Fruit fly (Drosophila melanogaster) whole organism, embryonic: ENCODE measurements around the gene Rcd2.

ENCODE experiments used
- Abd-B ChIP-seq: fragments of 200-800 bp; sonication (Bioruptor generic); optimal IDR thresholded peaks from 2 replicates; lab custom pipeline; 2018; ENCODE audit warnings: missing biosample characterization, mild to moderate bottlenecking, missing genetic modification characterization, moderate library complexity
- B-H1 ChIP-seq: fragments of 200-800 bp; sonication (Bioruptor generic); IDR thresholded peaks from 3 replicates; pipeline ENCODE4 v1.3.6; 2022; ENCODE audit warnings: missing biosample characterization, missing genetic modification characterization
- CG10274 ChIP-seq: fragments of 200-800 bp; sonication (Bioruptor generic); optimal IDR thresholded peaks from 3 replicates; lab custom pipeline; 2017; ENCODE audit warnings: missing biosample characterization, mild to moderate bottlenecking, missing genetic modification characterization
- CG10366 ChIP-seq: fragments of 200-800 bp; sonication (Bioruptor generic); IDR thresholded peaks from 2 replicates; pipeline ENCODE4 v1.3.6; 2022; ENCODE audit warnings: missing biosample characterization, missing genetic modification characterization
- CG10462 ChIP-seq: fragments of 200-800 bp; sonication (Bioruptor generic); optimal IDR thresholded peaks from 2 replicates; lab custom pipeline; 2016; ENCODE audit warnings: missing biosample characterization, missing genetic modification characterization
- CG10959 ChIP-seq: fragments of 200-800 bp; sonication (Bioruptor generic); IDR thresholded peaks from 2 replicates; pipeline ENCODE4 v1.3.6; 2022; ENCODE audit warnings: missing biosample characterization, missing genetic modification characterization
- CG11247 ChIP-seq: fragments of 200-800 bp; sonication (Bioruptor generic); IDR thresholded peaks from 2 replicates; pipeline ENCODE4 v1.3.6; 2022; ENCODE audit warnings: missing biosample characterization, missing genetic modification characterization
- CG12769 ChIP-seq: fragments of 200-800 bp; sonication (Bioruptor generic); optimal IDR thresholded peaks from 2 replicates; lab custom pipeline; 2019; ENCODE audit warnings: missing biosample characterization, mild to moderate bottlenecking, missing genetic modification characterization, moderate library complexity
- CG33557 ChIP-seq: fragments of 200-800 bp; sonication (Bioruptor generic); optimal IDR thresholded peaks from 2 replicates; lab custom pipeline; 2019; ENCODE audit warnings: missing biosample characterization, mild to moderate bottlenecking, missing genetic modification characterization, moderate library complexity
- CG3847 ChIP-seq: fragments of 200-800 bp; sonication (Bioruptor generic); IDR thresholded peaks from 2 replicates; pipeline ENCODE4 v1.3.6; 2022; ENCODE audit warnings: missing biosample characterization, missing genetic modification characterization
- CG4282 ChIP-seq: fragments of 200-800 bp; sonication (Bioruptor generic); optimal IDR thresholded peaks from 2 replicates; lab custom pipeline; 2016; ENCODE audit warnings: missing biosample characterization, missing genetic modification characterization
- CG4617 ChIP-seq: fragments of 200-800 bp; sonication (Bioruptor generic); optimal IDR thresholded peaks from 3 replicates; lab custom pipeline; 2016; ENCODE audit warnings: missing biosample characterization, missing genetic modification characterization, borderline replicate concordance
- CG4730 ChIP-seq: fragments of 200-800 bp; sonication (Bioruptor generic); IDR thresholded peaks from 2 replicates; pipeline ENCODE4 v1.3.6; 2022; ENCODE audit warnings: missing biosample characterization, missing genetic modification characterization
- CG6175 ChIP-seq: fragments of 200-800 bp; sonication (Bioruptor generic); IDR thresholded peaks from 3 replicates; pipeline ENCODE4 v1.3.6; 2022; ENCODE audit warnings: missing biosample characterization, missing genetic modification characterization
- CG6765 ChIP-seq: fragments of 200-800 bp; sonication (Bioruptor generic); optimal IDR thresholded peaks from 3 replicates; lab custom pipeline; 2017; ENCODE audit warnings: missing biosample characterization, mild to moderate bottlenecking, missing genetic modification characterization
- CG6854 ChIP-seq: fragments of 200-800 bp; sonication (Bioruptor generic); optimal IDR thresholded peaks from 3 replicates; lab custom pipeline; 2017; ENCODE audit warnings: missing biosample characterization, mild to moderate bottlenecking, missing genetic modification characterization
- CG7928 ChIP-seq: fragments of 200-800 bp; sonication (Bioruptor generic); optimal IDR thresholded peaks from 2 replicates; lab custom pipeline; 2017; ENCODE audit warnings: missing biosample characterization, mild to moderate bottlenecking, missing genetic modification characterization
- CG9797 ChIP-seq: fragments of 200-800 bp; sonication (Bioruptor generic); optimal IDR thresholded peaks from 3 replicates; lab custom pipeline; 2018; ENCODE audit warnings: missing biosample characterization, mild to moderate bottlenecking, missing genetic modification characterization
- CG9817 ChIP-seq: fragments of 200-800 bp; sonication (Bioruptor generic); optimal IDR thresholded peaks from 2 replicates; lab custom pipeline; 2018; ENCODE audit warnings: missing biosample characterization, mild to moderate bottlenecking, missing genetic modification characterization, moderate library complexity
- CG9932 ChIP-seq: fragments of 200-800 bp; sonication (Bioruptor generic); IDR thresholded peaks from 2 replicates; pipeline ENCODE4 v1.3.6; 2022; ENCODE audit warnings: missing biosample characterization, missing genetic modification characterization
- Hey ChIP-seq: fragments of 200-800 bp; sonication (Bioruptor generic); optimal IDR thresholded peaks from 3 replicates; lab custom pipeline; 2018; ENCODE audit warnings: missing biosample characterization, mild to moderate bottlenecking, missing genetic modification characterization
- Mad ChIP-seq: fragments of 200-800 bp; sonication (Bioruptor generic); optimal IDR thresholded peaks from 2 replicates; lab custom pipeline; 2016; ENCODE audit warnings: missing biosample characterization, missing genetic modification characterization
- Max ChIP-seq: fragments of 200-800 bp; sonication (Bioruptor generic); optimal IDR thresholded peaks from 2 replicates; lab custom pipeline; 2016; ENCODE audit warnings: missing biosample characterization, mild to moderate bottlenecking, missing genetic modification characterization
- Meics ChIP-seq: fragments of 200-800 bp; sonication (Bioruptor generic); optimal IDR thresholded peaks from 2 replicates; lab custom pipeline; 2017; ENCODE audit warnings: missing biosample characterization, mild to moderate bottlenecking, missing genetic modification characterization
- Scr ChIP-seq: fragments of 200-800 bp; sonication (Bioruptor generic); IDR thresholded peaks from 2 replicates; pipeline ENCODE4 v1.3.6; 2022; ENCODE audit warnings: missing biosample characterization, missing genetic modification characterization; ENCODE audit not compliant: partially characterized antibody
- Six4 ChIP-seq: fragments of 200-800 bp; sonication (Bioruptor generic); optimal IDR thresholded peaks from 2 replicates; lab custom pipeline; 2016; ENCODE audit warnings: missing biosample characterization, missing genetic modification characterization
- Sry-δ ChIP-seq: fragments of 200-800 bp; sonication (Bioruptor generic); optimal IDR thresholded peaks from 2 replicates; lab custom pipeline; 2016; ENCODE audit warnings: missing biosample characterization, missing genetic modification characterization
- ash1 ChIP-seq: fragments of 200-800 bp; sonication (Bioruptor generic); optimal IDR thresholded peaks from 2 replicates; lab custom pipeline; 2018; ENCODE audit warnings: missing biosample characterization, mild to moderate bottlenecking, missing genetic modification characterization
- bowl ChIP-seq: fragments of 200-800 bp; sonication (Bioruptor generic); IDR thresholded peaks from 2 replicates; pipeline ENCODE4 v1.3.6; 2022; ENCODE audit warnings: missing biosample characterization, missing genetic modification characterization
- da ChIP-seq: fragments of 200-800 bp; sonication (Bioruptor generic); optimal IDR thresholded peaks from 2 replicates; lab custom pipeline; 2016; ENCODE audit warnings: missing biosample characterization, missing genetic modification characterization
- dm ChIP-seq: fragments of 200-800 bp; sonication (Bioruptor generic); optimal IDR thresholded peaks from 3 replicates; lab custom pipeline; 2016; ENCODE audit warnings: missing biosample characterization, missing genetic modification characterization
- dmrt11E ChIP-seq: fragments of 200-800 bp; sonication (Bioruptor generic); optimal IDR thresholded peaks from 3 replicates; lab custom pipeline; 2018; ENCODE audit warnings: missing biosample characterization, mild to moderate bottlenecking, missing genetic modification characterization, moderate library complexity
- en ChIP-seq: fragments of 200-800 bp; sonication (Bioruptor generic); optimal IDR thresholded peaks from 2 replicates; lab custom pipeline; 2016; ENCODE audit warnings: missing biosample characterization, missing genetic modification characterization
- fd3F ChIP-seq: fragments of 200-800 bp; sonication (Bioruptor generic); optimal IDR thresholded peaks from 2 replicates; lab custom pipeline; 2018; ENCODE audit warnings: missing biosample characterization, mild to moderate bottlenecking, missing genetic modification characterization, moderate library complexity
- gcm2 ChIP-seq: fragments of 200-800 bp; sonication (Bioruptor generic); optimal IDR thresholded peaks from 2 replicates; lab custom pipeline; 2016; ENCODE audit warnings: missing biosample characterization, missing genetic modification characterization
- hkb ChIP-seq, 2 experiments: fragments of 200-800 bp in 1 of 2; fragments of >200 bp in 1 of 2; sonication (Bioruptor generic) in 1 of 2; IDR thresholded peaks in 1 of 2; optimal IDR thresholded peaks in 1 of 2; 2 replicates each; pipeline versions ENCODE4 v1.3.6 to Lab custom; 2017 to 2022; ENCODE audit warnings: missing biosample characterization in 1 of 2, missing genetic modification characterization in 1 of 2
- hth ChIP-seq: fragments of >200 bp; optimal IDR thresholded peaks from 2 replicates; lab custom pipeline; 2017; ENCODE audit warnings: inconsistent platforms
- kah ChIP-seq: fragments of 200-800 bp; sonication (Bioruptor generic); optimal IDR thresholded peaks from 2 replicates; lab custom pipeline; 2018; ENCODE audit warnings: missing biosample characterization, mild to moderate bottlenecking, missing genetic modification characterization
- lola ChIP-seq, 3 experiments: fragments of >200 bp in 2 of 3; fragments of 200-800 bp in 1 of 3; sonication (Bioruptor generic) in 1 of 3; optimal IDR thresholded peaks; 2 replicates each; lab custom pipeline; 2017 to 2019; ENCODE audit warnings: missing biosample characterization in 3 of 3, missing genetic modification characterization in 3 of 3, mild to moderate bottlenecking in 1 of 3, moderate library complexity in 1 of 3
- lov ChIP-seq, 2 experiments: fragments of 200-800 bp in 1 of 2; fragments of >200 bp in 1 of 2; sonication (Bioruptor generic) in 1 of 2; IDR thresholded peaks in 1 of 2; optimal IDR thresholded peaks in 1 of 2; 2 replicates in 1 of 2; 3 replicates in 1 of 2; pipeline versions ENCODE4 v1.3.6 to Lab custom; 2017 to 2022; ENCODE audit warnings: missing biosample characterization in 1 of 2, missing genetic modification characterization in 1 of 2
- luna ChIP-seq: fragments of 200-800 bp; sonication (Bioruptor generic); optimal IDR thresholded peaks from 2 replicates; lab custom pipeline; 2016; ENCODE audit warnings: missing biosample characterization, missing genetic modification characterization
- mam ChIP-seq: fragments of 200-800 bp; sonication (Bioruptor generic); optimal IDR thresholded peaks from 3 replicates; lab custom pipeline; 2016; ENCODE audit warnings: missing biosample characterization, missing genetic modification characterization
- nerfin-2 ChIP-seq: fragments of 200-800 bp; sonication (Bioruptor generic); IDR thresholded peaks from 2 replicates; pipeline ENCODE4 v1.3.6; 2022; ENCODE audit warnings: missing biosample characterization, missing genetic modification characterization; ENCODE audit not compliant: partially characterized antibody
- schlank ChIP-seq: fragments of 200-800 bp; sonication (Bioruptor generic); optimal IDR thresholded peaks from 2 replicates; lab custom pipeline; 2018; ENCODE audit warnings: missing biosample characterization, mild to moderate bottlenecking, missing genetic modification characterization
- tin ChIP-seq: fragments of 200-800 bp; sonication (Bioruptor generic); optimal IDR thresholded peaks from 3 replicates; lab custom pipeline; 2016; ENCODE audit warnings: missing biosample characterization, missing genetic modification characterization
- tio ChIP-seq: fragments of 200-800 bp; sonication (Bioruptor generic); optimal IDR thresholded peaks from 2 replicates; lab custom pipeline; 2017; ENCODE audit warnings: missing biosample characterization, missing genetic modification characterization, inconsistent platforms
- wor ChIP-seq: fragments of 200-800 bp; sonication (Bioruptor generic); IDR thresholded peaks from 2 replicates; pipeline ENCODE4 v1.3.6; 2022; ENCODE audit warnings: missing biosample characterization, missing genetic modification characterization
- z ChIP-seq: fragments of 200-800 bp; sonication (Bioruptor generic); IDR thresholded peaks from 3 replicates; pipeline ENCODE4 v1.3.6; 2022; ENCODE audit warnings: missing biosample characterization, missing genetic modification characterization

Gene Rcd2

DNA sequence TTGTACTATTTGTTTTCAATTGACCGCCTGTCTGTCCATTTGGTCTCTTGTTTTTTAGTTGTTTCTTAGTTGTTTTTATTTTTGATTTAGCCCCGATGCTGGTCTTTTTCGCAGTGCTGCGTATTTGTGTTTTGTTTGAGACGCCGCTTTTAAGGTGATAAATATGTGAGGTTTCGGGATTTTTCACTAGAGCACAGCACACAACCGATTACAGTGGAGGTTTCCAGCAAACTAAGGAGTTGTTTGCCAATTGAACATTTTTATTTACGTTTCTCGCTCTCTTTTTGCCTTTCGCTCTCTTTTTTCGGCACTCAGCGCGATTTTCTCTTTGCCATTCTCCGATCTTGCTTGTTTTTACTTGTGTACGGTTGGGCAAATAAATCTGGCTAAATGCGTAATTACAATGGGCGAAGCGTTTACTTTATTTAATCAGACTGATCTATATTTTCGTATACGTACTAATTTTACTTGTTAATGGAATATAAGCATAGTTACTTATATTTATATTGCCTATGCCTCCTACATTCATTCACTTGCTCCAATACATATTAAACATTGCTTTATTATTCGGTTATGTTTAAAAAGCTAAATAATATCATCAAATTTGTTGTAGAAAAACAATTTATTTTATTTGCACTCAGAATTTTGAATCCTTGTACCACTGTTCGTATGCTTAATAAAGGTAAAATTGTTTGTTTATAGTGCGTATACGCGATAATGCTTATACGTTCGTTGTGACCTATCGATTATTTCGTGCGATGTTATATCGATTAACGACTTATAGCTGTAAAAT lies at the start of gene Rcd2 (continued):
- TF ChIP-seq CG33557 (GFP tag; lab: Kevin White, UChicago) (no peak), wor (GFP tag; lab: Robert Waterston, UW) (no peak), dmrt11E (tag; lab: Kevin White, UChicago) (peak; percentile 19), CG10462 (GFP tag; lab: Kevin White, UChicago) (peak; percentile 12), kah (peak; percentile 70), tio (GFP tag; lab: Kevin White, UChicago) (no peak), hkb (optimal IDR thresholded peaks at IDR 0.05; lab: Kevin White, UChicago) (no peak), hkb (GFP tag; IDR thresholded peaks at IDR 0.05; lab: Robert Waterston, UW) (peak; percentile 89), ash1 (no peak), tin (peak; percentile 50), en (GFP tag; lab: Kevin White, UChicago) (no peak), fd3F (GFP tag; lab: Kevin White, UChicago) (peak; percentile 84), CG9817 (peak; percentile 76), CG10274 (peak; percentile 17), Abd-B (peak; percentile 59), nerfin-2 (GFP tag; lab: Robert Waterston, UW) (peak; percentile 77), hth (lab: Kevin White, UChicago) (no peak), gcm2 (GFP tag; lab: Kevin White, UChicago) (peak; percentile 21), Hey (tag; lab: Kevin White, UChicago) (no peak), lola (GFP tag; optimal IDR thresholded peaks at IDR 0.05; lab: Kevin White, UChicago) (peak in 1 of 3 experiments; percentile 17), luna (GFP tag; lab: Kevin White, UChicago) (no peak), dm (GFP tag; lab: Kevin White, UChicago) (no peak), z (GFP tag; lab: Robert Waterston, UW) (no peak), bowl (GFP tag; lab: Robert Waterston, UW) (no peak), Max (GFP tag; lab: Kevin White, UChicago) (no peak), CG4617 (GFP tag; lab: Kevin White, UChicago) (no peak), lov (optimal IDR thresholded peaks at IDR 0.05; lab: Kevin White, UChicago) (no peak), lov (GFP tag; IDR thresholded peaks at IDR 0.05; lab: Robert Waterston, UW) (peak; percentile 47; the same call in 1 of the 3 replicates), da (GFP tag; lab: Kevin White, UChicago) (no peak), CG9932 (peak; percentile 86), Sry-δ (GFP tag; lab: Kevin White, UChicago) (peak; percentile 43), CG4282 (no peak), CG3847 (GFP tag; lab: Robert Waterston, UW) (peak; percentile 70), Meics (GFP tag; lab: Kevin White, UChicago) (peak; percentile 93), CG10366 (GFP tag; lab: Robert Waterston, UW) (peak; percentile 61), CG9797 (GFP tag; lab: Kevin White, UChicago) (no peak), CG6175 (GFP tag; lab: Robert Waterston, UW) (peak; percentile 43; the same call in 1 of the 3 replicates), Six4 (GFP tag; lab: Kevin White, UChicago) (no peak), CG10959 (no peak), B-H1 (GFP tag; lab: Robert Waterston, UW) (peak; percentile 60), mam (GFP tag; lab: Kevin White, UChicago) (peak; percentile 66), Mad (no peak), Scr (GFP tag; lab: Robert Waterston, UW) (peak; percentile 89), CG7928 (peak; percentile 53), CG6765 (peak; percentile 89), CG4730 (peak; percentile 50; the same call in 1 of the 2 replicates), CG12769 (tag; lab: Kevin White, UChicago) (peak; percentile 84), schlank (tag; lab: Kevin White, UChicago) (peak; percentile 68), CG11247 (GFP tag; lab: Robert Waterston, UW) (peak; percentile 66; the same call in 1 of the 2 replicates), CG6854 (GFP tag; lab: Kevin White, UChicago) (peak; percentile 92)
